Fruit fly (Drosophila melanogaster) whole organism, embryonic: ENCODE measurements around the gene HisCl1.
A peak's percentile ranks its signal among the peaks of the same experiment; 100 is the strongest.

Experiments used
- Abd-B ChIP-seq: fragments of 200-800 bp; sonication (Bioruptor generic); optimal IDR thresholded peaks from 2 replicates; lab custom pipeline; 2018; ENCODE audit warnings: missing biosample characterization, mild to moderate bottlenecking, missing genetic modification characterization, moderate library complexity
- BtbVII ChIP-seq: fragments of 200-800 bp; sonication (Bioruptor generic); optimal IDR thresholded peaks from 3 replicates; lab custom pipeline; 2017; ENCODE audit warnings: missing biosample characterization, mild to moderate bottlenecking, missing genetic modification characterization
- CG11398 ChIP-seq: fragments of 200-800 bp; sonication (Bioruptor generic); optimal IDR thresholded peaks from 2 replicates; lab custom pipeline; 2016; ENCODE audit warnings: missing biosample characterization, missing genetic modification characterization
- CG11560 ChIP-seq: fragments of 200-800 bp; sonication (Bioruptor generic); IDR thresholded peaks from 3 replicates; pipeline ENCODE4 v1.3.6; 2022; ENCODE audit warnings: missing biosample characterization, missing genetic modification characterization
- CG1233 ChIP-seq: fragments of 200-800 bp; sonication (Bioruptor generic); optimal IDR thresholded peaks from 4 replicates; lab custom pipeline; 2018; ENCODE audit warnings: missing biosample characterization, mild to moderate bottlenecking, missing genetic modification characterization
- CG15696 ChIP-seq: fragments of 200-800 bp; sonication (Bioruptor generic); optimal IDR thresholded peaks from 2 replicates; lab custom pipeline; 2019; ENCODE audit warnings: missing biosample characterization, mild to moderate bottlenecking, missing genetic modification characterization, moderate library complexity
- CG1602 ChIP-seq: fragments of 200-800 bp; sonication (Bioruptor generic); optimal IDR thresholded peaks from 3 replicates; lab custom pipeline; 2016; ENCODE audit warnings: missing biosample characterization, missing genetic modification characterization
- CG1603 ChIP-seq: fragments of 200-800 bp; sonication (Bioruptor generic); optimal IDR thresholded peaks from 2 replicates; lab custom pipeline; 2019; ENCODE audit warnings: missing biosample characterization, mild to moderate bottlenecking, missing genetic modification characterization, moderate library complexity
- CG2678 ChIP-seq: fragments of 200-800 bp; sonication (Bioruptor generic); optimal IDR thresholded peaks from 3 replicates; lab custom pipeline; 2019; ENCODE audit warnings: missing biosample characterization, mild to moderate bottlenecking, missing genetic modification characterization, moderate library complexity
- CG32532 ChIP-seq: fragments of 200-800 bp; sonication (Bioruptor generic); IDR thresholded peaks from 2 replicates; pipeline ENCODE4 v1.3.6; 2022; ENCODE audit warnings: missing biosample characterization, missing genetic modification characterization
- CG3281 ChIP-seq: fragments of 200-800 bp; sonication (Bioruptor generic); optimal IDR thresholded peaks from 3 replicates; lab custom pipeline; 2017; ENCODE audit warnings: missing biosample characterization, mild to moderate bottlenecking, missing genetic modification characterization
- CG3407 ChIP-seq: fragments of 200-800 bp; sonication (Bioruptor generic); optimal IDR thresholded peaks from 2 replicates; lab custom pipeline; 2018; ENCODE audit warnings: missing biosample characterization, mild to moderate bottlenecking, missing genetic modification characterization
- CG7928 ChIP-seq: fragments of 200-800 bp; sonication (Bioruptor generic); optimal IDR thresholded peaks from 2 replicates; lab custom pipeline; 2017; ENCODE audit warnings: missing biosample characterization, mild to moderate bottlenecking, missing genetic modification characterization
- CTCF ChIP-seq: fragments of 200-800 bp; sonication (Bioruptor generic); optimal IDR thresholded peaks from 2 replicates; lab custom pipeline; 2017; ENCODE audit warnings: missing biosample characterization, mild to moderate bottlenecking, missing genetic modification characterization, moderate library complexity
- Dad ChIP-seq: fragments of 200-800 bp; sonication (Bioruptor generic); optimal IDR thresholded peaks from 3 replicates; lab custom pipeline; 2016; ENCODE audit warnings: missing biosample characterization, missing genetic modification characterization
- Dbx ChIP-seq: fragments of 200-800 bp; sonication (Bioruptor generic); IDR thresholded peaks from 3 replicates; pipeline ENCODE4 v1.3.6; 2022; ENCODE audit warnings: missing biosample characterization, missing genetic modification characterization
- Dp ChIP-seq: fragments of 200-800 bp; sonication (Bioruptor generic); optimal IDR thresholded peaks from 2 replicates; lab custom pipeline; 2018; ENCODE audit warnings: missing biosample characterization, mild to moderate bottlenecking, missing genetic modification characterization, moderate library complexity
- Fer1 ChIP-seq: fragments of 200-800 bp; sonication (Bioruptor generic); optimal IDR thresholded peaks from 2 replicates; lab custom pipeline; 2017; ENCODE audit warnings: missing biosample characterization, mild to moderate bottlenecking, missing genetic modification characterization
- Lpt ChIP-seq: fragments of >200 bp; optimal IDR thresholded peaks from 2 replicates; lab custom pipeline; 2018; ENCODE audit warnings: missing biosample characterization, missing genetic modification characterization
- Mrtf ChIP-seq: fragments of 200-800 bp; sonication (Bioruptor generic); IDR thresholded peaks from 3 replicates; pipeline ENCODE4 v1.3.6; 2022; ENCODE audit warnings: missing biosample characterization, missing genetic modification characterization
- Side ChIP-seq: fragments of 200-800 bp; sonication (Bioruptor generic); optimal IDR thresholded peaks from 2 replicates; lab custom pipeline; 2016; ENCODE audit warnings: missing biosample characterization, missing genetic modification characterization
- Trl ChIP-seq, 3 experiments: fragments of >200 bp in 2 of 3; fragments of 200-800 bp in 1 of 3; sonication (Bioruptor generic) in 1 of 3; optimal IDR thresholded peaks; 2 replicates in 1 of 3; 3 replicates in 2 of 3; lab custom pipeline; 2016 to 2017; ENCODE audit warnings: missing biosample characterization in 1 of 3, missing genetic modification characterization in 1 of 3
- Vsx1 ChIP-seq: fragments of 200-800 bp; sonication (Bioruptor generic); optimal IDR thresholded peaks from 2 replicates; lab custom pipeline; 2017; ENCODE audit warnings: missing biosample characterization, mild to moderate bottlenecking, missing genetic modification characterization, missing genetic modification reagents
- aop ChIP-seq: fragments of 200-800 bp; sonication (Bioruptor generic); IDR thresholded peaks from 2 replicates; pipeline ENCODE4 v1.3.6; 2022; ENCODE audit warnings: missing biosample characterization, missing genetic modification characterization
- bcd ChIP-seq: fragments of 200-800 bp; sonication (Bioruptor generic); optimal IDR thresholded peaks from 2 replicates; lab custom pipeline; 2017; ENCODE audit warnings: missing biosample characterization, mild to moderate bottlenecking, missing genetic modification characterization
- corto ChIP-seq: fragments of 200-800 bp; sonication (Bioruptor generic); optimal IDR thresholded peaks from 2 replicates; lab custom pipeline; 2016; ENCODE audit warnings: missing biosample characterization, mild to moderate bottlenecking, missing genetic modification characterization, moderate library complexity
- dan ChIP-seq: fragments of 200-800 bp; sonication (Bioruptor generic); IDR thresholded peaks from 2 replicates; pipeline ENCODE4 v1.3.6; 2022; ENCODE audit warnings: missing biosample characterization, missing genetic modification characterization
- dati ChIP-seq: fragments of 200-800 bp; sonication (Bioruptor generic); IDR thresholded peaks from 2 replicates; pipeline ENCODE4 v1.3.6; 2022; ENCODE audit warnings: missing biosample characterization, missing genetic modification characterization
- eyg ChIP-seq: fragments of 200-800 bp; sonication (Bioruptor generic); optimal IDR thresholded peaks from 3 replicates; lab custom pipeline; 2016; ENCODE audit warnings: missing biosample characterization, missing genetic modification characterization
- fu2 ChIP-seq: fragments of 200-800 bp; sonication (Bioruptor generic); optimal IDR thresholded peaks from 2 replicates; lab custom pipeline; 2016; ENCODE audit warnings: missing biosample characterization, missing genetic modification characterization
- inv ChIP-seq: fragments of 200-800 bp; sonication (Bioruptor generic); IDR thresholded peaks from 2 replicates; pipeline ENCODE4 v1.3.6; 2022; ENCODE audit warnings: missing biosample characterization, missing genetic modification characterization; ENCODE audit not compliant: partially characterized antibody
- jigr1 ChIP-seq: fragments of 200-800 bp; sonication (Bioruptor generic); IDR thresholded peaks from 3 replicates; pipeline ENCODE4 v1.3.6; 2022; ENCODE audit warnings: missing biosample characterization, missing genetic modification characterization
- lab ChIP-seq: fragments of 200-800 bp; sonication (Bioruptor generic); optimal IDR thresholded peaks from 3 replicates; lab custom pipeline; 2017; ENCODE audit warnings: missing biosample characterization, missing genetic modification characterization, mild to moderate bottlenecking, moderate library complexity, missing genetic modification reagents
- luna ChIP-seq: fragments of 200-800 bp; sonication (Bioruptor generic); optimal IDR thresholded peaks from 2 replicates; lab custom pipeline; 2016; ENCODE audit warnings: missing biosample characterization, missing genetic modification characterization
- maf-S ChIP-seq: fragments of 200-800 bp; sonication (Bioruptor generic); optimal IDR thresholded peaks from 2 replicates; lab custom pipeline; 2016; ENCODE audit warnings: missing biosample characterization, missing genetic modification characterization
- nau ChIP-seq: fragments of 200-800 bp; sonication (Bioruptor generic); optimal IDR thresholded peaks from 3 replicates; lab custom pipeline; 2017; ENCODE audit warnings: missing biosample characterization, mild to moderate bottlenecking, missing genetic modification characterization, missing genetic modification reagents
- nerfin-1 ChIP-seq: fragments of 200-800 bp; sonication (Bioruptor generic); optimal IDR thresholded peaks from 3 replicates; lab custom pipeline; 2019; ENCODE audit warnings: missing biosample characterization, mild to moderate bottlenecking, missing genetic modification characterization, moderate library complexity
- otp ChIP-seq: fragments of 200-800 bp; sonication (Bioruptor generic); IDR thresholded peaks from 3 replicates; pipeline ENCODE4, ENCODE4 v1.3.6; 2022; ENCODE audit warnings: missing biosample characterization, missing genetic modification characterization
- pb ChIP-seq: fragments of 200-800 bp; sonication (Bioruptor generic); optimal IDR thresholded peaks from 3 replicates; lab custom pipeline; 2016; ENCODE audit warnings: missing biosample characterization, missing genetic modification characterization
- pnt ChIP-seq: fragments of 200-800 bp; sonication (Bioruptor generic); optimal IDR thresholded peaks from 3 replicates; lab custom pipeline; 2016; ENCODE audit warnings: missing biosample characterization, missing genetic modification characterization
- prd ChIP-seq, 3 experiments: fragments of >200 bp in 2 of 3; fragments of 200-800 bp in 1 of 3; sonication (Bioruptor generic) in 1 of 3; optimal IDR thresholded peaks in 2 of 3; IDR thresholded peaks in 1 of 3; 2 replicates in 2 of 3; 3 replicates in 1 of 3; pipeline versions ENCODE4 v1.3.6 to Lab custom; 2017 to 2022; ENCODE audit warnings: missing biosample characterization in 1 of 3, missing genetic modification characterization in 1 of 3
- sc ChIP-seq, 3 experiments: fragments of >200 bp in 2 of 3; fragments of 200-800 bp in 1 of 3; sonication (Bioruptor generic) in 1 of 3; optimal IDR thresholded peaks; 2 replicates in 2 of 3; 3 replicates in 1 of 3; lab custom pipeline; 2017; ENCODE audit warnings: mild to moderate bottlenecking in 1 of 3, missing biosample characterization in 1 of 3, missing genetic modification characterization in 1 of 3, missing genetic modification reagents in 1 of 3
- sd ChIP-seq: fragments of 200-800 bp; sonication (Bioruptor generic); optimal IDR thresholded peaks from 3 replicates; lab custom pipeline; 2018; ENCODE audit warnings: missing biosample characterization, mild to moderate bottlenecking, missing genetic modification characterization, moderate library complexity
- shn ChIP-seq: fragments of 200-800 bp; sonication (Bioruptor generic); optimal IDR thresholded peaks from 3 replicates; lab custom pipeline; 2016; ENCODE audit warnings: missing biosample characterization, missing genetic modification characterization
- sima ChIP-seq: fragments of 200-800 bp; sonication (Bioruptor generic); optimal IDR thresholded peaks from 2 replicates; lab custom pipeline; 2016; ENCODE audit warnings: missing biosample characterization, missing genetic modification characterization
- ssp ChIP-seq: fragments of 200-800 bp; sonication (Bioruptor generic); IDR thresholded peaks from 2 replicates; pipeline ENCODE4 v1.3.6; 2022; ENCODE audit warnings: missing biosample characterization, missing genetic modification characterization
- tna ChIP-seq: fragments of 200-800 bp; sonication (Bioruptor generic); IDR thresholded peaks from 2 replicates; pipeline ENCODE4 v1.3.6; 2022; ENCODE audit warnings: missing biosample characterization, missing genetic modification characterization; ENCODE audit not compliant: partially characterized antibody
- trh ChIP-seq: fragments of 200-800 bp; sonication (Bioruptor generic); optimal IDR thresholded peaks from 2 replicates; lab custom pipeline; 2016; ENCODE audit warnings: missing biosample characterization, missing genetic modification characterization
- yki ChIP-seq: fragments of >200 bp; optimal IDR thresholded peaks from 3 replicates; lab custom pipeline; 2018

Gene HisCl1

dm6 chr3R:11779357-11780018 lies 7.5 kb upstream of the HisCl1 start (continued):
- TF ChIP-seq Abd-B (GFP tag; lab: Kevin White, UChicago) (peak; percentile 81), Fer1 (GFP tag; lab: Kevin White, UChicago) (no peak), BtbVII (GFP tag; lab: Kevin White, UChicago) (peak; percentile 49), luna (GFP tag; lab: Kevin White, UChicago) (no peak), Side (GFP tag; lab: Kevin White, UChicago) (peak; percentile 38), CG7928 (GFP tag; lab: Kevin White, UChicago) (no peak), sd (tag; lab: Kevin White, UChicago) (no peak), nerfin-1 (tag; lab: Kevin White, UChicago) (peak; percentile 61), CG1602 (GFP tag; lab: Kevin White, UChicago) (peak; percentile 85), CG2678 (tag; lab: Kevin White, UChicago) (peak; percentile 78), CG3281 (GFP tag; lab: Kevin White, UChicago) (no peak), CG11398 (GFP tag; lab: Kevin White, UChicago) (peak; percentile 40), shn (GFP tag; lab: Kevin White, UChicago) (peak; percentile 48), CG15696 (peak; percentile 86), yki (lab: Kevin White, UChicago) (peak; percentile 53), tna (GFP tag; lab: Robert Waterston, UW) (no peak), pb (GFP tag; lab: Kevin White, UChicago) (no peak), Dp (GFP tag; lab: Kevin White, UChicago) (no peak), CG1603 (tag; lab: Kevin White, UChicago) (peak; percentile 64), Mrtf (GFP tag; lab: Robert Waterston, UW) (no peak), sc (optimal IDR thresholded peaks at IDR 0.05; lab: Kevin White, UChicago) (no peak), sc (GFP tag; optimal IDR thresholded peaks at IDR 0.05; lab: Kevin White, UChicago) (peak; percentile 84), CG32532 (GFP tag; lab: Robert Waterston, UW) (no peak), CG3407 (GFP tag; lab: Kevin White, UChicago) (peak; percentile 71), ssp (GFP tag; lab: Robert Waterston, UW) (peak; percentile 49; the same call in 1 of the 2 replicates), CTCF (GFP tag; lab: Kevin White, UChicago) (no peak), eyg (GFP tag; lab: Kevin White, UChicago) (no peak), Dad (no peak), CG11560 (no peak; the same call in 2 of the 3 replicates), Trl (optimal IDR thresholded peaks at IDR 0.05; lab: Kevin White, UChicago) (peak in 1 of 2 experiments; percentile 91), Trl (GFP tag; optimal IDR thresholded peaks at IDR 0.05; lab: Kevin White, UChicago) (peak; percentile 63), aop (GFP tag; lab: Robert Waterston, UW) (no peak), trh (GFP tag; lab: Kevin White, UChicago) (peak; percentile 24), corto (GFP tag; lab: Kevin White, UChicago) (peak; percentile 76), inv (GFP tag; lab: Robert Waterston, UW) (no peak), jigr1 (GFP tag; lab: Robert Waterston, UW) (peak; percentile 32; the same call in 1 of the 3 replicates), prd (optimal IDR thresholded peaks at IDR 0.05; lab: Kevin White, UChicago) (no peak), prd (GFP tag; IDR thresholded peaks at IDR 0.05; lab: Robert Waterston, UW) (peak; percentile 77), sima (no peak), nau (GFP tag; lab: Kevin White, UChicago) (peak; percentile 48), maf-S (no peak), Lpt (GFP tag; lab: Kevin White, UChicago) (peak; percentile 61), pnt (GFP tag; lab: Kevin White, UChicago) (peak; percentile 61), fu2 (no peak), CG1233 (GFP tag; lab: Kevin White, UChicago) (peak; percentile 32), dan (GFP tag; lab: Robert Waterston, UW) (no peak), bcd (peak; percentile 66), otp (GFP tag; lab: Robert Waterston, UW) (0 out of 3 replicates have a peak, but pooled peaks have one; percentile 3), dati (GFP tag; lab: Robert Waterston, UW) (no peak), Dbx (GFP tag; lab: Robert Waterston, UW) (no peak), lab (peak; percentile 14), Vsx1 (peak; percentile 41)
